Worm (Caenorhabditis elegans) whole organism, L4 larva: ENCODE results near the gene osm-7.
A peak's percentile ranks its signal among the peaks of the same experiment; 100 is the strongest.

Experiments used
- F10B5.3 ChIP-seq: sonication (generic microtip); optimal IDR thresholded peaks from 2 replicates; lab custom pipeline; 2016; ENCODE audit warnings: mild to moderate bottlenecking, missing genetic modification characterization, missing compliant biosample characterization
- T26A8.4 ChIP-seq: fragments of 200-800 bp; sonication (Bioruptor generic); IDR thresholded peaks from 2 replicates; pipeline ENCODE4 v1.3.6; 2022; ENCODE audit warnings: missing genetic modification characterization, missing compliant biosample characterization
- ZK337.2 ChIP-seq: fragments of 200-800 bp; sonication (Bioruptor generic); IDR thresholded peaks from 2 replicates; pipeline ENCODE4 v1.3.6; 2022; ENCODE audit warnings: missing genetic modification reagents, missing genetic modification characterization, missing compliant biosample characterization
- aha-1 ChIP-seq: fragments of 150-350 bp; peaks from one replicate; lab custom pipeline; 2014; ENCODE audit warnings: missing biosample characterization, missing genetic modification characterization
- ceh-28 ChIP-seq: fragments of 150-350 bp; optimal IDR thresholded peaks from 2 replicates; lab custom pipeline; 2014; ENCODE audit warnings: missing biosample characterization, missing genetic modification reagents, missing genetic modification characterization
- ceh-62 ChIP-seq: sonication (generic microtip); optimal IDR thresholded peaks from 2 replicates; lab custom pipeline; 2017; ENCODE audit warnings: missing biosample characterization, missing genetic modification characterization
- daf-16 ChIP-seq, 3 experiments: sonication (generic microtip); optimal IDR thresholded peaks; 2 replicates each; lab custom pipeline; 2016 to 2017; ENCODE audit warnings: missing genetic modification characterization in 3 of 3, missing genetic modification reagents in 3 of 3, mild to moderate bottlenecking in 2 of 3, missing compliant biosample characterization in 2 of 3, missing biosample characterization in 1 of 3, moderate library complexity in 1 of 3
- dmd-6 ChIP-seq: fragments of 200-800 bp; sonication (Bioruptor generic); IDR thresholded peaks from 2 replicates; pipeline ENCODE4 v1.3.6; 2022; ENCODE audit warnings: missing genetic modification reagents, missing genetic modification characterization, missing compliant biosample characterization
- dmd-9 ChIP-seq: fragments of 200-800 bp; sonication (Bioruptor generic); IDR thresholded peaks from 2 replicates; pipeline ENCODE4 v1.3.6; 2022; ENCODE audit warnings: missing genetic modification reagents, missing genetic modification characterization, missing compliant biosample characterization
- dve-1 ChIP-seq: sonication (generic microtip); optimal IDR thresholded peaks from 2 replicates; lab custom pipeline; 2017; ENCODE audit warnings: antibody characterized with exemption, mild to moderate bottlenecking, missing genetic modification characterization, missing compliant biosample characterization; ENCODE audit not compliant: insufficient read depth
- hif-1 ChIP-seq, 2 experiments: sonication (generic microtip); optimal IDR thresholded peaks; 2 replicates each; lab custom pipeline; 2016 to 2017; ENCODE audit warnings: missing compliant biosample characterization in 2 of 2, missing genetic modification characterization in 2 of 2, missing genetic modification reagents in 2 of 2, missing genotype in 2 of 2, mild to moderate bottlenecking in 1 of 2
- hlh-11 ChIP-seq: fragments of 200-800 bp; sonication (Bioruptor generic); optimal IDR thresholded peaks from 2 replicates; lab custom pipeline; 2018; ENCODE audit warnings: mild to moderate bottlenecking, missing genetic modification characterization, missing compliant biosample characterization
- hlh-30 ChIP-seq: sonication (generic microtip); optimal IDR thresholded peaks from 2 replicates; lab custom pipeline; 2017; ENCODE audit warnings: antibody characterized with exemption, mild to moderate bottlenecking, missing genetic modification characterization, missing compliant biosample characterization; ENCODE audit not compliant: insufficient read depth
- lim-7 ChIP-seq: fragments of 200-800 bp; sonication (Bioruptor generic); IDR thresholded peaks from 2 replicates; pipeline ENCODE4 v1.3.6; 2022; ENCODE audit warnings: missing genetic modification characterization, missing compliant biosample characterization
- lin-38 ChIP-seq: fragments of 200-800 bp; sonication (Bioruptor generic); IDR thresholded peaks from 2 replicates; pipeline ENCODE4 v1.3.6; 2022; ENCODE audit warnings: missing genetic modification reagents, missing genetic modification characterization, missing compliant biosample characterization
- lsy-2 ChIP-seq, 2 experiments: fragments of 150-350 bp in 1 of 2; sonication (generic microtip) in 1 of 2; optimal IDR thresholded peaks; 2 replicates each; lab custom pipeline; 2014 to 2017; ENCODE audit warnings: missing biosample characterization in 2 of 2, missing genetic modification characterization in 2 of 2
- madf-9 ChIP-seq: fragments of 200-800 bp; sonication (Bioruptor generic); conservative IDR thresholded peaks from 2 replicates; pipeline ENCODE4 v1.3.6; 2022; ENCODE audit warnings: missing genetic modification reagents, missing genetic modification characterization, missing compliant biosample characterization
- mdl-1 ChIP-seq, 2 experiments: fragments of 150-350 bp in 1 of 2; sonication (generic microtip) in 1 of 2; optimal IDR thresholded peaks; 2 replicates each; lab custom pipeline; 2014 to 2017; ENCODE audit warnings: missing biosample characterization in 2 of 2, missing genetic modification characterization in 2 of 2
- mdt-29 ChIP-seq: fragments of 200-800 bp; sonication (Bioruptor generic); IDR thresholded peaks from 2 replicates; pipeline ENCODE4 v1.3.6; 2022; ENCODE audit warnings: missing genetic modification reagents, missing genetic modification characterization, missing compliant biosample characterization
- mep-1 ChIP-seq: fragments of 150-350 bp; sonication (generic microtip); optimal IDR thresholded peaks from 3 replicates; lab custom pipeline; 2014; ENCODE audit warnings: missing biosample characterization, missing genetic modification characterization
- nhr-28 ChIP-seq: fragments of 150-350 bp; optimal IDR thresholded peaks from 2 replicates; lab custom pipeline; 2014; ENCODE audit warnings: missing biosample characterization, missing genetic modification characterization
- nhr-77 ChIP-seq: fragments of 150-350 bp; optimal IDR thresholded peaks from 2 replicates; lab custom pipeline; 2014; ENCODE audit warnings: missing biosample characterization, missing genetic modification characterization
- pqm-1 ChIP-seq: sonication (generic microtip); optimal IDR thresholded peaks from 2 replicates; lab custom pipeline; 2017; ENCODE audit warnings: missing biosample characterization, missing genetic modification characterization
- unc-62 ChIP-seq, 3 experiments: fragments of 150-350 bp in 1 of 3; sonication (generic microtip); optimal IDR thresholded peaks in 2 of 3; peaks in 1 of 3; 1 replicate in 1 of 3; 2 replicates in 2 of 3; lab custom pipeline; 2014 to 2017; ENCODE audit warnings: missing biosample characterization in 3 of 3, missing genetic modification characterization in 3 of 3, missing genetic modification reagents in 3 of 3, missing genotype in 1 of 3
- zfp-3 ChIP-seq: fragments of 200-800 bp; sonication (Bioruptor generic); conservative IDR thresholded peaks from 2 replicates; pipeline ENCODE4 v1.3.6; 2022; ENCODE audit warnings: missing genetic modification reagents, missing genetic modification characterization, missing compliant biosample characterization

osm-7 gene

ce11 chrIII:13626692-13627091 lies 50.7 kb downstream of the osm-7 start, which contains the start of gene T12D8.5:
TSS of gene T12D8.5 (minus strand) at chrIII:13626786.
- TF ChIP-seq hif-1 (tag; optimal IDR thresholded peaks at IDR 0.05; lab: Kevin White, UChicago) (no peak), hlh-11 (tag; lab: Kevin White, UChicago) (peak; percentile 82), ceh-28 (no peak), unc-62 (GFP tag; optimal IDR thresholded peaks at IDR 0.05 in 1 of 2; lab: Kevin White, UChicago) (no peak), unc-62 (tag; optimal IDR thresholded peaks at IDR 0.05; lab: Kevin White, UChicago) (no peak), mdt-29 (GFP tag; lab: Robert Waterston, UW) (no peak), dmd-9 (no peak), lsy-2 (tag; optimal IDR thresholded peaks at IDR 0.05; lab: Kevin White, UChicago) (peak; percentile 13 to 37), dve-1 (tag; lab: Kevin White, UChicago) (peak; percentile 90), nhr-77 (tag; lab: Kevin White, UChicago) (no peak), hlh-30 (tag; lab: Kevin White, UChicago) (peak; percentile 84), ceh-62 (no peak), T26A8.4 (0 out of 2 replicates have a peak, but pooled peaks have one; percentile 2), madf-9 (GFP tag; lab: Robert Waterston, UW) (no peak), mdl-1 (tag; optimal IDR thresholded peaks at IDR 0.05; lab: Kevin White, UChicago) (peak in 1 of 2 experiments; percentile 34), lim-7 (no peak), lin-38 (GFP tag; lab: Robert Waterston, UW) (no peak), mep-1 (peak; percentile 16), pqm-1 (tag; lab: Kevin White, UChicago) (peak; percentile 80), F10B5.3 (tag; lab: Kevin White, UChicago) (no peak), zfp-3 (GFP tag; lab: Robert Waterston, UW) (no peak), daf-16 (GFP tag; optimal IDR thresholded peaks at IDR 0.05; lab: Kevin White, UChicago) (peak in 1 of 2 experiments; percentile 9), daf-16 (tag; optimal IDR thresholded peaks at IDR 0.05; lab: Kevin White, UChicago) (peak; percentile 99), aha-1 (tag; lab: Kevin White, UChicago) (no peak), nhr-28 (tag; lab: Kevin White, UChicago) (peak; percentile 49), dmd-6 (GFP tag; lab: Robert Waterston, UW) (peak; percentile 23; the same call in 1 of the 2 replicates), ZK337.2 (GFP tag; lab: Robert Waterston, UW) (no peak)
